Fruit fly (Drosophila melanogaster): ENCODE results near the gene CG10877.

dm6 chr3R:20560668-20561226 is 3.1 kb downstream of the CG10877 start, which contains the start of gene CG5191:
- TF ChIP-seq so (GFP tag; IDR thresholded peaks at IDR 0.05) (no peak), CG12391 (tag; optimal IDR thresholded peaks at IDR 0.05) (no peak), chn (GFP tag; optimal IDR thresholded peaks at IDR 0.05) (no peak), Dip2 (GFP tag; IDR thresholded peaks at IDR 0.05) (no peak), CG9932 (GFP tag; IDR thresholded peaks at IDR 0.05) (no peak), Bteb2 (GFP tag; optimal IDR thresholded peaks at IDR 0.05) (no peak), Sin3A (optimal IDR thresholded peaks at IDR 0.05) (no peak), psq (GFP tag; optimal IDR thresholded peaks at IDR 0.05) (no peak), salm (tag; optimal IDR thresholded peaks at IDR 0.05) (no peak)
